Worm (Caenorhabditis elegans): Measurements from ENCODE around the gene H03A11.2.

H03A11.2 gene

DNA sequence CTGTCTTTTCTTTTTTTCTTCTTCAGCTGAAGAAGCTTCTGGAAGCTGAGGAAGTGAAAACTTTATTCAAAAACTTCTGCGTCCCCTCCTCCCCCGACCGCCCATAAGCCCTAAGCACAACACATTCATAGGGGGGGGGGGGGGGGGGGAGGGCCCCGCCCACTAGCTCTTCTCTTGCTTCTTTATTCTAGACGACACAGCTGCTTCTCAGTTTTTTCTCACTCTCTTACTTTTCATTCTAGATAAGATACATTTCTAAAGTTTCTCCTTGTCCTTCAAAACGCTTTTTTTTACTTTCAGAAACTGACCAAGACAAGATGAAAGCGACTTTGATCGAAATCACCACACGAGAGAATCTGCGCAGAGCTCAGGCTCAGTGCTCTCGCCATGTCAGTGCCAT, 40.6 kb downstream of the H03A11.2 start, which contains the start of gene T10B10.4:
T10B10.4 (plus strand) TSS at position 301 of the 400 bp plus-strand sequence.
- no peak for TF ChIP-seq F39B2.1 (GFP tag; IDR thresholded peaks at IDR 0.05)
- TF ChIP-seq egrh-3 (GFP tag; IDR thresholded peaks at IDR 0.05): peak; percentile 65; the same call in 1 of the 2 replicates

DNA sequence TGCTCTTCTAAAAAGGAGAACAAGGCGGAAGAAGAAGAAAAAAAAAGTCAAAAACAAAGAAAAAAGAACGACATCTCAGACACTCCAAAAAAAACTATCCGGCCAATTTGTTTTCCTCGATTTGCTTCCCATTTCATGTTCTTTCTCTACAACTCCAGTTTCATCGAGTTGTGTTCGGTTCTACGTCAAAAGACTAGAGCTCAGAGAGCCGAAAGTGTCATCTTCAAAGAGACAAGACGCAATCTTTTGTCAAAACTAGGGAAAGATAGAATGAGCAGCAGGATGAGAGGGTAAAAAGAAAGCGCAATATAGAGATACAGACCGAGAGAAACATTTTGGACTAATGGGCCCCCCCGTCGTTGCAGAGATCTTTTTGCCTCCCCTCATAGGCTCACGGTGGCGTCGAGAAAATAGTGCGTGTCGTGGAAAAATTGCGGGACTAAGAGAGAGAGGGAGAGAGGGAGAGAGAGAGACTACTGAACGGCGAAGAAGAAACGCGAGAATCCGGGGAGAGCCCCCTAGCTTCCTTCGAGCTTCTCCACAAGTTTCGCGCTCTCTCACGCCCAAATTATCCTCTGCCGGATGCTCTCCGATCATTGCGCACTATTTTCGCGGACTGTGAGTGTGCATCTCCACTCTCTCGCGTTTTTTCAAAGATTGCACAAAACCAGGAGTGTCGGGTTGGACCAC, 41.3 kb downstream of the H03A11.2 start:
- TF ChIP-seq ztf-26 (tag; optimal IDR thresholded peaks at IDR 0.05) (no peak), madf-10 (tag; optimal IDR thresholded peaks at IDR 0.05) (peak; percentile 36), somi-1 (GFP tag; optimal IDR thresholded peaks at IDR 0.05) (peak; percentile 19), K11D2.4 (GFP tag; IDR thresholded peaks at IDR 0.05) (peak; percentile 70; the same call in 1 of the 2 replicates), chd-7 (tag; optimal IDR thresholded peaks at IDR 0.05) (peak; percentile 20), K12H6.12 (tag; optimal IDR thresholded peaks at IDR 0.05) (peak; percentile 41), mcd-1 (GFP tag; IDR thresholded peaks at IDR 0.05) (peak; percentile 24; the same call in 1 of the 2 replicates), snpc-4 (GFP tag; optimal IDR thresholded peaks at IDR 0.05) (no peak), snpc-4 (tag; optimal IDR thresholded peaks at IDR 0.05) (peak in 1 of 4 experiments; percentile 9), B0261.1 (tag; optimal IDR thresholded peaks at IDR 0.05) (no peak), nhr-80 (tag; optimal IDR thresholded peaks at IDR 0.05) (no peak), zfh-2 (GFP tag; conservative IDR thresholded peaks at IDR 0.05) (peak; percentile 93), F57A8.1 (GFP tag; optimal IDR thresholded peaks at IDR 0.05) (no peak), madf-8 (GFP tag; conservative IDR thresholded peaks at IDR 0.05) (no peak), lin-26 (GFP tag; IDR thresholded peaks at IDR 0.05) (0 out of 2 replicates have a peak, but pooled peaks have one; percentile 16), ceh-27 (GFP tag; optimal IDR thresholded peaks at IDR 0.05) (peak; percentile 45), F52B5.7 (tag; optimal IDR thresholded peaks at IDR 0.05) (peak; percentile 40), attf-5 (GFP tag; optimal IDR thresholded peaks at IDR 0.05) (peak; percentile 23), hmg-1.2 (GFP tag; IDR thresholded peaks at IDR 0.05) (peak; percentile 50; the same call in 1 of the 2 replicates), lin-35 (GFP tag; optimal IDR thresholded peaks at IDR 0.05) (peak in 1 of 3 experiments; percentile 43), dox-1 (GFP tag; IDR thresholded peaks at IDR 0.05) (peak; percentile 32; the same call in 1 of the 2 replicates), nfyb-1 (GFP tag; IDR thresholded peaks at IDR 0.05) (0 out of 2 replicates have a peak, but pooled peaks have one; percentile 19), lin-40 (tag; optimal IDR thresholded peaks at IDR 0.05) (peak; percentile 43), cebp-1 (GFP tag; IDR thresholded peaks at IDR 0.05) (no peak), cebp-1 (tag; optimal IDR thresholded peaks at IDR 0.05) (peak; percentile 68)

DNA sequence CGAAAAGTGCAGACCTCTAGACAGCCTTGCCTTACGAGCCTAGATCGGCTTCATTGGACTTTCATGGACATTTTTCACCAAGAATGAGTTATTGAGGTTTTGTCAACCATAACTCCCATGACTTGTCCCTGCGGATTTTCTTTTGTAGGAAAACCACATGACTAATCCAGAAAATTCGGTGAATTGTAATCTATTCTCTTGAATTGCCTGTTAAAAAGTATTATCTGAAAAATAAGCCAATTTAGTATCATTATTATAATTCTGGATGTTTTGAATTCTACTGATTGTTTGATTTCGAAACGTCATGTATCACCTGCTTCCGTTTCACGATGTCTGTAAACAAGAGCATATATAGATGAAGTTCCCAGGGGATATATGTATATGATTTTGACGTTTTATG, 41.9 kb downstream of the H03A11.2 start:
- TF ChIP-seq hlh-26 (GFP tag; conservative IDR thresholded peaks at IDR 0.05): no peak
- no peak for TF ChIP-seq aptf-2 (GFP tag; conservative IDR thresholded peaks at IDR 0.05)
- no peak for TF ChIP-seq cebp-1 (GFP tag; IDR thresholded peaks at IDR 0.05)
- no peak for TF ChIP-seq cebp-1 (tag; optimal IDR thresholded peaks at IDR 0.05)
- no peak for TF ChIP-seq unc-130 (GFP tag; optimal IDR thresholded peaks at IDR 0.05)
- TF ChIP-seq nhr-90 (tag; optimal IDR thresholded peaks at IDR 0.05): no peak
- no peak for TF ChIP-seq ceh-79 (tag; optimal IDR thresholded peaks at IDR 0.05)

DNA sequence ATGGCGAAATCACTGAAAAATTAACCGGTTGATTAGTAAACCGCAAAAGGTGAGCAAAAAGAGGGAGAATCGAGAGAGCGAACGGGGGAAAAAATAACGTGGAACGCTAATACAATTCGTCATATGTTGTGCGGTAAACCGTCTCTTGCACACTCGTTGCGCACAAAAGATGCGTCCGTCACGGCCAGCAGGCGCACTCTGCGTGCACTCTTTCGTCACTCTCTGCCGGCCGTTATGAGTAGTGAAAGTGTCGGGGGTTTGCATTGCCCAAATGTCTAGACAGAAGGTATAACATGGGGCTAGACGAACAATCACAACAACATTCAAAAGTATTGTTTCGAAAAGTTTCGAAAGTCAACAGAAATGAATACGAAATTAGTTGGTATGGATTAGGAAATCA, 49.0 kb downstream of the H03A11.2 start, which contains the start of gene pkhm-2:
pkhm-2 (minus strand) TSS at position 12 of the 400 bp plus-strand sequence.
- TF ChIP-seq let-526 (GFP tag; IDR thresholded peaks at IDR 0.05) (peak; percentile 69; the same call in 1 of the 2 replicates), lin-40 (tag; optimal IDR thresholded peaks at IDR 0.05) (peak; percentile 93), madf-10 (tag; optimal IDR thresholded peaks at IDR 0.05) (peak; percentile 31), madf-8 (GFP tag; conservative IDR thresholded peaks at IDR 0.05) (no peak), ztf-26 (tag; optimal IDR thresholded peaks at IDR 0.05) (peak; percentile 86), B0261.1 (tag; optimal IDR thresholded peaks at IDR 0.05) (peak; percentile 22), rcor-1 (GFP tag; IDR thresholded peaks at IDR 0.05) (peak; percentile 76), B0336.3 (GFP tag; IDR thresholded peaks at IDR 0.05) (peak; percentile 81), dpff-1 (tag; optimal IDR thresholded peaks at IDR 0.05) (no peak), K11D2.4 (GFP tag; IDR thresholded peaks at IDR 0.05) (peak; percentile 86), F22D6.2 (tag; optimal IDR thresholded peaks at IDR 0.05) (peak; percentile 6), pbrm-1 (GFP tag; IDR thresholded peaks at IDR 0.05) (peak; percentile 88), B0035.1 (tag; optimal IDR thresholded peaks at IDR 0.05) (no peak), cebp-2 (GFP tag; IDR thresholded peaks at IDR 0.05) (0 out of 2 replicates have a peak, but pooled peaks have one; percentile 64), lir-1 (GFP tag; conservative IDR thresholded peaks at IDR 0.05) (peak; percentile 18; the same call in 1 of the 2 replicates), dox-1 (GFP tag; IDR thresholded peaks at IDR 0.05) (peak; percentile 92), efl-1 (GFP tag; optimal IDR thresholded peaks at IDR 0.05) (no peak), lin-26 (GFP tag; IDR thresholded peaks at IDR 0.05) (peak; percentile 69)

Measured in whole organism, young adult.